Worm (Caenorhabditis elegans) whole organism, L2 larva: ENCODE data around the gene clec-82.
"Not testable (repeated sequence)": the region's sequence is repeated elsewhere in the genome, so short reads cannot be mapped to it uniquely, and the experiment has no call there.

Experiments
- C34F6.9 ChIP-seq: fragments of 150-350 bp; optimal IDR thresholded peaks from 2 replicates; lab custom pipeline; 2014; ENCODE audit warnings: missing biosample characterization, missing genetic modification characterization
- Y55F3AM.14 ChIP-seq: fragments of 200-800 bp; sonication (Bioruptor generic); optimal IDR thresholded peaks from 2 replicates; lab custom pipeline; 2018; ENCODE audit warnings: mild to moderate bottlenecking, missing genetic modification characterization, missing compliant biosample characterization
- ZK546.5 ChIP-seq: sonication (generic microtip); optimal IDR thresholded peaks from 2 replicates; lab custom pipeline; 2017; ENCODE audit warnings: missing biosample characterization, missing genetic modification characterization
- alr-1 ChIP-seq: fragments of 150-350 bp; optimal IDR thresholded peaks from 2 replicates; lab custom pipeline; 2014; ENCODE audit warnings: missing biosample characterization, missing genetic modification characterization
- aly-2 ChIP-seq: fragments of 150-350 bp; optimal IDR thresholded peaks from 2 replicates; lab custom pipeline; 2014; ENCODE audit warnings: missing biosample characterization, missing genetic modification characterization
- ama-1 ChIP-seq: fragments of 150-350 bp; optimal IDR thresholded peaks from 2 replicates; lab custom pipeline; 2018; ENCODE audit warnings: inconsistent platforms
- blmp-1 ChIP-seq: sonication (generic microtip); optimal IDR thresholded peaks from 2 replicates; lab custom pipeline; 2017; ENCODE audit warnings: missing genetic modification characterization, mild to moderate bottlenecking, missing compliant biosample characterization, antibody characterized with exemption, moderate library complexity; ENCODE audit not compliant: insufficient read depth
- ceh-16 ChIP-seq: fragments of 150-350 bp; optimal IDR thresholded peaks from 2 replicates; lab custom pipeline; 2014; ENCODE audit warnings: missing biosample characterization, missing genetic modification characterization
- crh-2 ChIP-seq: sonication (generic microtip); optimal IDR thresholded peaks from 2 replicates; lab custom pipeline; 2017; ENCODE audit warnings: missing biosample characterization, missing genetic modification characterization
- dmd-4 ChIP-seq: sonication (generic microtip); optimal IDR thresholded peaks from 2 replicates; lab custom pipeline; 2017; ENCODE audit warnings: missing biosample characterization, missing genetic modification characterization
- egl-27 ChIP-seq: sonication (generic microtip); optimal IDR thresholded peaks from 3 replicates; lab custom pipeline; 2017; ENCODE audit warnings: missing biosample characterization, missing genetic modification reagents, missing genetic modification characterization
- elt-1 ChIP-seq: fragments of 150-350 bp; optimal IDR thresholded peaks from 2 replicates; lab custom pipeline; 2014; ENCODE audit warnings: missing biosample characterization, missing genetic modification characterization
- elt-3 ChIP-seq: sonication (generic microtip); optimal IDR thresholded peaks from 2 replicates; lab custom pipeline; 2017; ENCODE audit warnings: missing biosample characterization, missing genetic modification characterization
- fos-1 ChIP-seq: fragments of 150-350 bp; optimal IDR thresholded peaks from 2 replicates; lab custom pipeline; 2014; ENCODE audit warnings: missing biosample characterization, missing genetic modification characterization
- gmeb-1 ChIP-seq: fragments of 150-350 bp; optimal IDR thresholded peaks from 2 replicates; lab custom pipeline; 2014; ENCODE audit warnings: missing biosample characterization, missing genetic modification characterization
- lin-11 ChIP-seq: fragments of 150-350 bp; sonication (generic microtip); optimal IDR thresholded peaks from 2 replicates; lab custom pipeline; 2014; ENCODE audit warnings: missing biosample characterization, missing genetic modification characterization, inconsistent platforms, mixed read lengths
- lin-13 ChIP-seq: fragments of 150-350 bp; optimal IDR thresholded peaks from 2 replicates; lab custom pipeline; 2014; ENCODE audit warnings: missing biosample characterization, missing genetic modification reagents, missing genetic modification characterization
- lin-39 ChIP-seq: fragments of 150-350 bp; optimal IDR thresholded peaks from 2 replicates; lab custom pipeline; 2014; ENCODE audit warnings: missing biosample characterization, missing genetic modification reagents, missing genetic modification characterization
- lsy-2 ChIP-seq, 2 experiments: fragments of 150-350 bp in 1 of 2; sonication (generic microtip) in 1 of 2; optimal IDR thresholded peaks; 2 replicates each; lab custom pipeline; 2014 to 2017; ENCODE audit warnings: missing biosample characterization in 2 of 2, missing genetic modification characterization in 2 of 2
- mab-5 ChIP-seq: fragments of 150-350 bp; optimal IDR thresholded peaks from 2 replicates; lab custom pipeline; 2014; ENCODE audit warnings: missing biosample characterization, missing genetic modification characterization
- mbf-1 ChIP-seq: sonication (generic microtip); optimal IDR thresholded peaks from 2 replicates; lab custom pipeline; 2017; ENCODE audit warnings: missing biosample characterization, missing genetic modification characterization
- nhr-10 ChIP-seq: sonication (generic microtip); optimal IDR thresholded peaks from 2 replicates; lab custom pipeline; 2017; ENCODE audit warnings: missing biosample characterization, missing genetic modification characterization
- nhr-11 ChIP-seq: fragments of 150-350 bp; optimal IDR thresholded peaks from 2 replicates; lab custom pipeline; 2014; ENCODE audit warnings: missing biosample characterization, missing genetic modification characterization
- nhr-12 ChIP-seq: fragments of 150-350 bp; optimal IDR thresholded peaks from 2 replicates; lab custom pipeline; 2014; ENCODE audit warnings: missing biosample characterization, missing genetic modification characterization
- nhr-129 ChIP-seq: fragments of 150-350 bp; optimal IDR thresholded peaks from 2 replicates; lab custom pipeline; 2014; ENCODE audit warnings: missing biosample characterization, missing genetic modification characterization
- nhr-21 ChIP-seq: fragments of 150-350 bp; optimal IDR thresholded peaks from 2 replicates; lab custom pipeline; 2014; ENCODE audit warnings: missing biosample characterization, missing genetic modification characterization
- nhr-23 ChIP-seq: fragments of 150-350 bp; optimal IDR thresholded peaks from 2 replicates; lab custom pipeline; 2014; ENCODE audit warnings: missing biosample characterization, missing genetic modification reagents, missing genetic modification characterization
- nhr-237 ChIP-seq: fragments of 150-350 bp; optimal IDR thresholded peaks from 2 replicates; lab custom pipeline; 2014; ENCODE audit warnings: missing biosample characterization, missing genetic modification characterization
- nhr-77 ChIP-seq: fragments of 150-350 bp; optimal IDR thresholded peaks from 2 replicates; lab custom pipeline; 2014; ENCODE audit warnings: missing biosample characterization, missing genetic modification characterization
- sem-4 ChIP-seq: fragments of 150-350 bp; optimal IDR thresholded peaks from 2 replicates; lab custom pipeline; 2014; ENCODE audit warnings: missing biosample characterization, missing genetic modification reagents, missing genetic modification characterization
- sma-3 ChIP-seq: sonication (generic microtip); optimal IDR thresholded peaks from 2 replicates; lab custom pipeline; 2016; ENCODE audit warnings: missing genetic modification reagents, missing genetic modification characterization, missing compliant biosample characterization
- sma-9 ChIP-seq, 2 experiments: fragments of 150-350 bp in 1 of 2; sonication (generic microtip) in 1 of 2; optimal IDR thresholded peaks; 2 replicates each; lab custom pipeline; 2014 to 2016; ENCODE audit warnings: missing genetic modification characterization in 2 of 2, mild to moderate bottlenecking in 1 of 2, missing biosample characterization in 1 of 2, missing compliant biosample characterization in 1 of 2, missing genetic modification reagents in 1 of 2, moderate library complexity in 1 of 2
- unc-39 ChIP-seq: fragments of 150-350 bp; optimal IDR thresholded peaks from 2 replicates; lab custom pipeline; 2014; ENCODE audit warnings: missing biosample characterization, missing genetic modification characterization
- unc-55 ChIP-seq: fragments of 150-350 bp; sonication (generic microtip); optimal IDR thresholded peaks from 3 replicates; lab custom pipeline; 2014; ENCODE audit warnings: missing biosample characterization, missing genetic modification reagents, missing genetic modification characterization
- unc-62 ChIP-seq: fragments of 150-350 bp; optimal IDR thresholded peaks from 2 replicates; lab custom pipeline; 2014; ENCODE audit warnings: missing biosample characterization, missing genetic modification reagents, missing genetic modification characterization
- zag-1 ChIP-seq: fragments of 150-350 bp; optimal IDR thresholded peaks from 2 replicates; lab custom pipeline; 2014; ENCODE audit warnings: missing biosample characterization, missing genetic modification characterization
- ztf-1 ChIP-seq: fragments of 200-800 bp; sonication (Bioruptor generic); conservative IDR thresholded peaks from 2 replicates; pipeline ENCODE4 v1.3.6; 2022; ENCODE audit warnings: missing genetic modification characterization, missing compliant biosample characterization
- ztf-4 ChIP-seq: fragments of 150-350 bp; optimal IDR thresholded peaks from 2 replicates; lab custom pipeline; 2014; ENCODE audit warnings: missing biosample characterization, missing genetic modification characterization

clec-82 gene

ce11 chrIV:2799389-2799788 is 36.1 kb upstream of the clec-82 start, which contains the start of gene Y54G2A.10:
Gene Y54G2A.10 (plus strand): TSS chrIV:2799689.
- TF ChIP-seq unc-55 (no peak), sem-4 (no peak), sma-3 (GFP tag; lab: Kevin White, UChicago) (no peak), unc-39 (tag; lab: Kevin White, UChicago) (no peak), ztf-1 (GFP tag; lab: Robert Waterston, UW) (no peak), crh-2 (tag; lab: Kevin White, UChicago) (no peak), gmeb-1 (tag; lab: Kevin White, UChicago) (no peak), mbf-1 (no peak), nhr-10 (tag; lab: Kevin White, UChicago) (no peak), ama-1 (lab: Kevin White, UChicago) (no peak), egl-27 (no peak), dmd-4 (tag; lab: Kevin White, UChicago) (no peak), sma-9 (GFP tag; optimal IDR thresholded peaks at IDR 0.05; lab: Kevin White, UChicago) (no peak), sma-9 (tag; optimal IDR thresholded peaks at IDR 0.05; lab: Kevin White, UChicago) (no peak), ceh-16 (tag; lab: Kevin White, UChicago) (no peak), ztf-4 (tag; lab: Kevin White, UChicago) (no peak), lin-13 (GFP tag; lab: Kevin White, UChicago) (no peak)
- TF ChIP-seq, all 48 proteins: peak for 0

ce11 chrIV:2799890-2800289 is 35.6 kb upstream of the clec-82 start:
- TF ChIP-seq ama-1 (lab: Kevin White, UChicago) (no peak), fos-1 (no peak), ceh-16 (tag; lab: Kevin White, UChicago) (no peak), nhr-10 (tag; lab: Kevin White, UChicago) (no peak), C34F6.9 (no peak), elt-3 (tag; lab: Kevin White, UChicago) (no peak), nhr-23 (no peak), egl-27 (no peak)

ce11 chrIV:2801004-2801403 is 34.5 kb upstream of the clec-82 start:
- TF ChIP-seq elt-3 (tag; lab: Kevin White, UChicago) (no peak), mbf-1 (no peak), unc-55 (peak; percentile 20), dmd-4 (tag; lab: Kevin White, UChicago) (no peak), unc-62 (GFP tag; lab: Kevin White, UChicago) (no peak), nhr-11 (no peak), lin-13 (GFP tag; lab: Kevin White, UChicago) (peak; percentile 35), C34F6.9 (peak; percentile 10), Y55F3AM.14 (no peak), nhr-129 (tag; lab: Kevin White, UChicago) (no peak), egl-27 (no peak), mab-5 (no peak), blmp-1 (tag; lab: Kevin White, UChicago) (no peak), ZK546.5 (tag; lab: Kevin White, UChicago) (no peak), nhr-77 (tag; lab: Kevin White, UChicago) (no peak), lsy-2 (tag; optimal IDR thresholded peaks at IDR 0.05; lab: Kevin White, UChicago) (peak in 1 of 2 experiments; percentile 17), zag-1 (no peak), gmeb-1 (tag; lab: Kevin White, UChicago) (no peak), lin-39 (tag; lab: Kevin White, UChicago) (no peak), elt-1 (tag; lab: Kevin White, UChicago) (no peak), nhr-237 (no peak), nhr-21 (no peak), fos-1 (no peak), alr-1 (no peak), ztf-1 (GFP tag; lab: Robert Waterston, UW) (no peak), nhr-12 (tag; lab: Kevin White, UChicago) (no peak)

ce11 chrIV:2801558-2801957 is 33.9 kb upstream of the clec-82 start, which contains the start of gene Y54G2A.44:
Gene Y54G2A.44 (plus strand): TSS chrIV:2801858.
- TF ChIP-seq lin-13 (GFP tag; lab: Kevin White, UChicago); aly-2 (tag; lab: Kevin White, UChicago); lin-11 (tag; lab: Kevin White, UChicago): not testable (repeated sequence)
